Worm (Caenorhabditis elegans) whole organism, L4 larva: ENCODE measurements around the gene str-2.

Source experiments
- F49E8.2 ChIP-seq: sonication (generic microtip); optimal IDR thresholded peaks from 2 replicates; lab custom pipeline; 2016; ENCODE audit warnings: missing compliant biosample characterization, mild to moderate bottlenecking, missing genetic modification characterization, borderline replicate concordance
- R02D3.7 ChIP-seq: fragments of 150-350 bp; sonication (generic microtip); optimal IDR thresholded peaks from 3 replicates; lab custom pipeline; 2014; ENCODE audit warnings: missing biosample characterization, missing genetic modification characterization
- aly-2 ChIP-seq: sonication (generic microtip); optimal IDR thresholded peaks from 2 replicates; lab custom pipeline; 2018; ENCODE audit warnings: missing biosample characterization, missing genetic modification characterization
- ama-1 ChIP-seq: fragments of 150-350 bp; optimal IDR thresholded peaks from 2 replicates; lab custom pipeline; 2014; ENCODE audit warnings: inconsistent platforms, mixed read lengths
- ceh-82 ChIP-seq: sonication (generic microtip); optimal IDR thresholded peaks from 2 replicates; lab custom pipeline; 2017; ENCODE audit warnings: missing biosample characterization, missing genetic modification characterization
- hmg-1.1 ChIP-seq: fragments of 200-800 bp; sonication (Bioruptor generic); IDR thresholded peaks from 2 replicates; pipeline ENCODE4 v1.3.6; 2022; ENCODE audit warnings: missing genetic modification reagents, missing genetic modification characterization, missing compliant biosample characterization
- lin-39 ChIP-seq: fragments of 150-350 bp; optimal IDR thresholded peaks from 2 replicates; lab custom pipeline; 2014; ENCODE audit warnings: missing biosample characterization, missing genetic modification reagents, missing genetic modification characterization
- nhr-41 ChIP-seq: fragments of 200-800 bp; sonication (Bioruptor generic); IDR thresholded peaks from 2 replicates; pipeline ENCODE4 v1.3.6; 2022; ENCODE audit warnings: missing genetic modification reagents, missing genetic modification characterization, missing compliant biosample characterization
- nhr-42 ChIP-seq: fragments of 200-800 bp; sonication (Bioruptor generic); IDR thresholded peaks from 2 replicates; pipeline ENCODE4 v1.3.6; 2022; ENCODE audit warnings: missing genetic modification characterization, missing compliant biosample characterization
- ztf-11 ChIP-seq: fragments of 150-350 bp; optimal IDR thresholded peaks from 2 replicates; lab custom pipeline; 2014; ENCODE audit warnings: missing biosample characterization, missing genetic modification characterization

DNA sequence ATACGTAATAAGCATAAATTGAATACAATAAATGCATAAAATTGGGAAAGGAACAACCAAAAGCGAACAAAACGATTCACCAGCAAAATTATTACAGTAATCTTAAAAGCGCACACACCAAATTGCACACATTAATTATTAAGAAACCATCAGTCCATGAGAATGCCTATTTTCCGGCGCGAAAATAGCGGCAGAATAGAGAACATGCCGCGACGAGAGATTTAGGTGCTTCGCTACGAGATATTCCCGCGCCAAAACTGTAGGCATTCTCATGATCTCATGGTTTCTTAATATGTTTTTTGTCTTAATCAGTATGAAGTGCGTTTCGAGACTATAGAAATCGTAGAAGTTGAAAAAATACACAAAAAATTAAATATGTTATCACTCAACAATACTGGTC is 39.8 kb downstream of the str-2 start:
- TF ChIP-seq hmg-1.1 (GFP tag; lab: Robert Waterston, UW) = no peak
- no peak for TF ChIP-seq nhr-42
- TF ChIP-seq aly-2 = no peak
- no peak for TF ChIP-seq ztf-11 (tag; lab: Kevin White, UChicago)
- TF ChIP-seq lin-39 (tag; lab: Kevin White, UChicago) = no peak
- no peak for TF ChIP-seq R02D3.7 (tag; lab: Kevin White, UChicago)
- no peak for TF ChIP-seq ama-1 (lab: Kevin White, UChicago)
- no peak for TF ChIP-seq ceh-82 (tag; lab: Kevin White, UChicago)
- no peak for TF ChIP-seq nhr-41 (GFP tag; lab: Robert Waterston, UW)
- no peak for TF ChIP-seq F49E8.2 (tag; lab: Kevin White, UChicago)
